Fruit fly (Drosophila melanogaster): Measurements from ENCODE around the gene Ir75d.

- TF ChIP-seq Pif1B (GFP tag; optimal IDR thresholded peaks at IDR 0.05) (no peak), Pif1A (GFP tag; optimal IDR thresholded peaks at IDR 0.05) (no peak), rn (GFP tag; IDR thresholded peaks at IDR 0.05) (no peak), CG4496 (GFP tag; IDR thresholded peaks at IDR 0.05) (no peak), D1 (tag; optimal IDR thresholded peaks at IDR 0.05) (no peak), Ets98B (GFP tag; IDR thresholded peaks at IDR 0.05) (no peak), CG13204 (GFP tag; optimal IDR thresholded peaks at IDR 0.05) (no peak), CG15710 (tag; optimal IDR thresholded peaks at IDR 0.05) (no peak), CG10348 (GFP tag; IDR thresholded peaks at IDR 0.05) (no peak), CG17806 (tag; optimal IDR thresholded peaks at IDR 0.05) (no peak), CG9948 (tag; optimal IDR thresholded peaks at IDR 0.05) (no peak)
These were observed 13.8 kb upstream of the Ir75d start, which contains the start of gene CG43049 for dm6 chr3L:18924790-18925189.
